Fruit fly (Drosophila melanogaster): Measurements from ENCODE around the gene Vps60.

Gene Vps60

DNA sequence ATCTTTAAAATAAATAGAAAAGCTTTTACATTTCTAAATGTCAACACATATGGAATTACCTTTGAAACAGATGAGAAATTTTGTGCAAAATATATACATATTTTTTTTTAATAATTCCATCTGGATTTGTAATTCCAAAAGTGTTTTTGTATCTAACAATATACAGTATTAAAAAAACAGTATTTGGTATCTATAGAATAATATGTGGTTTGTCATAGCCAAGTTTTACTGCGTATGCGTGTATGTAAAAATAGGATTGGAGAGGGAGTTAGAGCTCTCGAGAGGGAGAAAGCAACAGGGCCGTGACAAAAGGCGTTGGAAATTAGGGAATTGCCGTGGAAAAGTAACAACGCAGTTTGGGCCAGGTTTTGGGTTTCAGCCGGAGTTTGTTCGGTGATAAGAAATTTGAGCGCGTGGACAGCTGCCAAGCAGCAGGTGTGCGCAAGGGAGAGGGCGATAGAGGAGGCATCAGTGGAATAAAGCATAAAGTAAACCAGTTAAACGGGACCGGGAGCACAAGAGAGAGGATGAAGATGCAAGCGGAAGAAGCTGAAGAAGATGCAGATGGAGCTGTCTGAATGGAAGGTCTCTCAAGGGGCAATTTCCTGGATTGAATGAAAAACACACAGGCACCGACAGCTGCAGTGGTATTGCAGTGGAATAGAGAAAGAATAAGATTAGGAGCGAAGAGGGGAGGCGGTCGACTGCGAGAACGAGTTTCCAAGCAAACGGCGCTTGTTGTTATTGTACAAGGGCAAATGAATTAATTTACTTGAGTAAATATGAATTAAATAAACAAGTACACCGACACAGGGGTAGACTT, 31.7 kb upstream of the Vps60 start (continued):
- TF ChIP-seq stwl (tag; optimal IDR thresholded peaks at IDR 0.05) (no peak), CG13775 (GFP tag; optimal IDR thresholded peaks at IDR 0.05) (no peak), CG15696 (tag; optimal IDR thresholded peaks at IDR 0.05) (peak; percentile 11), CG18764 (GFP tag; optimal IDR thresholded peaks at IDR 0.05) (peak; percentile 44), Poxn (GFP tag; IDR thresholded peaks at IDR 0.05) (no peak), Optix (GFP tag; IDR thresholded peaks at IDR 0.05) (no peak), zfh1 (GFP tag; IDR thresholded peaks at IDR 0.05) (peak; percentile 78), ap (GFP tag; IDR thresholded peaks at IDR 0.05) (no peak), Xrp1 (GFP tag; IDR thresholded peaks at IDR 0.05) (peak; percentile 86), CG4404 (GFP tag; IDR thresholded peaks at IDR 0.05) (no peak), CG11247 (GFP tag; IDR thresholded peaks at IDR 0.05) (peak; percentile 80), ash1 (GFP tag; optimal IDR thresholded peaks at IDR 0.05) (peak; percentile 30), pum (GFP tag; optimal IDR thresholded peaks at IDR 0.05) (peak; percentile 11), fd3F (GFP tag; optimal IDR thresholded peaks at IDR 0.05) (no peak), dati (GFP tag; IDR thresholded peaks at IDR 0.05) (no peak), Doc2 (GFP tag; IDR thresholded peaks at IDR 0.05) (no peak), nerfin-1 (tag; optimal IDR thresholded peaks at IDR 0.05) (no peak), NC2β (GFP tag; optimal IDR thresholded peaks at IDR 0.05) (peak; percentile 82), Hr78 (GFP tag; optimal IDR thresholded peaks at IDR 0.05) (no peak), disco-r (GFP tag; optimal IDR thresholded peaks at IDR 0.05) (no peak), CG4282 (GFP tag; optimal IDR thresholded peaks at IDR 0.05) (no peak), sr (GFP tag; IDR thresholded peaks at IDR 0.05) (peak; percentile 69; the same call in 2 of the 3 replicates), pita (GFP tag; optimal IDR thresholded peaks at IDR 0.05) (no peak), CG5245 (GFP tag; optimal IDR thresholded peaks at IDR 0.05) (peak; percentile 29), CG1647 (GFP tag; optimal IDR thresholded peaks at IDR 0.05) (peak; percentile 32), HLH3B (GFP tag; IDR thresholded peaks at IDR 0.05) (peak; percentile 69; the same call in 1 of the 2 replicates), hkb (optimal IDR thresholded peaks at IDR 0.05) (no peak), hkb (GFP tag; IDR thresholded peaks at IDR 0.05) (peak; percentile 88), sima (GFP tag; optimal IDR thresholded peaks at IDR 0.05) (no peak), org-1 (GFP tag; optimal IDR thresholded peaks at IDR 0.05) (no peak), CG10654 (GFP tag; optimal IDR thresholded peaks at IDR 0.05) (peak; percentile 70), CkIIα-i1 (GFP tag; IDR thresholded peaks at IDR 0.05) (no peak; the same call in 1 of the 2 replicates), CG9609 (GFP tag; optimal IDR thresholded peaks at IDR 0.05) (no peak), CG8924 (tag; optimal IDR thresholded peaks at IDR 0.05) (no peak), Kr (GFP tag; optimal IDR thresholded peaks at IDR 0.05) (peak; percentile 71), HLH4C (GFP tag; IDR thresholded peaks at IDR 0.05; ENCODE audit: partially characterized antibody) (no peak), YL-1 (GFP tag; optimal IDR thresholded peaks at IDR 0.05) (no peak), knrl (GFP tag; IDR thresholded peaks at IDR 0.05; ENCODE audit: partially characterized antibody) (no peak), Elba2 (GFP tag; optimal IDR thresholded peaks at IDR 0.05) (no peak), TFAM (GFP tag; optimal IDR thresholded peaks at IDR 0.05) (no peak), tgo (GFP tag; IDR thresholded peaks at IDR 0.05) (peak; percentile 33; the same call in 2 of the 3 replicates), Spps (tag; optimal IDR thresholded peaks at IDR 0.05) (peak; percentile 74), Ravus (GFP tag; IDR thresholded peaks at IDR 0.05) (no peak), sug (tag; optimal IDR thresholded peaks at IDR 0.05) (no peak), bsh (GFP tag; optimal IDR thresholded peaks at IDR 0.05) (peak in 1 of 2 experiments; percentile 56), jigr1 (GFP tag; IDR thresholded peaks at IDR 0.05) (no peak), Ssrp (tag; optimal IDR thresholded peaks at IDR 0.05) (peak; percentile 20), CG17186 (GFP tag; optimal IDR thresholded peaks at IDR 0.05) (no peak), sd (tag; optimal IDR thresholded peaks at IDR 0.05) (no peak), CG6791 (GFP tag; IDR thresholded peaks at IDR 0.05; ENCODE audit: partially characterized antibody) (no peak)

Measured in whole organism, embryonic.